Fruit fly (Drosophila melanogaster): ENCODE measurements around the gene p.

The p gene

DNA sequence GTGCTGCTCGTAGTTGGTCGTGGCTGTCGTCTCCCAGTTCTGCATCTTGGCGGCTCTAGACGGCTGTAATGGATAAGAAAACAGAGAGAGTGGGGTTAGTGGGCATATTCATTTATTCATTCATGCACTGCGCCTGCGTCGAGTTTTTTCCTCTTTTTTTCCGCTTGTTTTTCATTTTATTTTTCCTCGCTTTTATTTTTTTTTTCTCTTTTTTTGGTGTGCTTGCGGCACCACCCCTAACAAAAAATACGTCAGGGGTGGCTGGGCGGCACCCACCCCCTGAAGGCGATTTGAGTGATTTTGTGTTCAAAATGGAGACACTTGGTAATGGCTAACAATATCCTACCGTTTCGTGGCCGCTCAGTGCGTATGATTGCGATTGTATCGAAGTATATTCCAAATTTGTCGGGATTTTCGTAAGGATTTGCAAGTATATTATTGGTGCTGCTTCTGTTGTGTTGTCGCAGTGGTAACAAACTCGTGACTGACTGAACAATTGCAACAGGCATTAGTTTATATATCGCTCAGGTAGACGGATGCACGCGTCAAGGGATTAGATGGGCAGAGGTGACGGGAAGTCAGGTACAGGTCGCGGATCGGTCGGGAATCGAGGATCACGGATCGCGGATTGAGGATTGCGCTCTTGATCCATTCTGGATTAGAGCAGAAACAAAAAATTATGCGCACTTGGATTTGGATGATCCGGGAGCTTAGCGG lies 23.8 kb upstream of the p start (continued):
- TF ChIP-seq Trl (optimal IDR thresholded peaks at IDR 0.05), result no peak
- TF ChIP-seq Trl (GFP tag; optimal IDR thresholded peaks at IDR 0.05), result no peak
- TF ChIP-seq CG31224 (GFP tag; IDR thresholded peaks at IDR 0.05), result no peak
- TF ChIP-seq CG9609 (GFP tag; optimal IDR thresholded peaks at IDR 0.05), result no peak
- no peak for TF ChIP-seq CG15601 (tag; optimal IDR thresholded peaks at IDR 0.05)
- TF ChIP-seq CG14860 (GFP tag; IDR thresholded peaks at IDR 0.05; ENCODE audit: partially characterized antibody), result no peak
- no peak for TF ChIP-seq eyg (GFP tag; optimal IDR thresholded peaks at IDR 0.05)
- TF ChIP-seq CG12659 (GFP tag; optimal IDR thresholded peaks at IDR 0.05), result no peak
- no peak for TF ChIP-seq PHDP (tag; optimal IDR thresholded peaks at IDR 0.05)
- TF ChIP-seq CG31365 (tag; optimal IDR thresholded peaks at IDR 0.05), result no peak
- no peak for TF ChIP-seq br (optimal IDR thresholded peaks at IDR 0.05)
- no peak for TF ChIP-seq CG3065 (GFP tag; optimal IDR thresholded peaks at IDR 0.05)
- no peak for TF ChIP-seq Chrac-16 (GFP tag; optimal IDR thresholded peaks at IDR 0.05)
- no peak for TF ChIP-seq CG18011 (GFP tag; optimal IDR thresholded peaks at IDR 0.05)
- TF ChIP-seq CG14965 (GFP tag; optimal IDR thresholded peaks at IDR 0.05; ENCODE audit: borderline replicate concordance), result no peak
- TF ChIP-seq cas (GFP tag; IDR thresholded peaks at IDR 0.05), result no peak
- no peak for TF ChIP-seq Awh (GFP tag; IDR thresholded peaks at IDR 0.05)
- TF ChIP-seq h (optimal IDR thresholded peaks at IDR 0.05), result no peak
- no peak for TF ChIP-seq rib (GFP tag; IDR thresholded peaks at IDR 0.05)
- no peak for TF ChIP-seq CG10366 (GFP tag; IDR thresholded peaks at IDR 0.05)
- TF ChIP-seq run (tag; optimal IDR thresholded peaks at IDR 0.05), result no peak
- TF ChIP-seq amos (GFP tag; IDR thresholded peaks at IDR 0.05; ENCODE audit: partially characterized antibody), result no peak
- TF ChIP-seq CrebB (tag; optimal IDR thresholded peaks at IDR 0.05), result peak; percentile 74
- TF ChIP-seq Lim3 (GFP tag; IDR thresholded peaks at IDR 0.05), result no peak
- no peak for TF ChIP-seq CG11085 (GFP tag; IDR thresholded peaks at IDR 0.05)
- TF ChIP-seq sens (GFP tag), result no peak
- no peak for TF ChIP-seq en (GFP tag; optimal IDR thresholded peaks at IDR 0.05)
- no peak for TF ChIP-seq CG4707 (GFP tag; optimal IDR thresholded peaks at IDR 0.05)
- TF ChIP-seq scrt (GFP tag; optimal IDR thresholded peaks at IDR 0.05), result peak; percentile 37
- no peak for TF ChIP-seq dmrt99B (tag; optimal IDR thresholded peaks at IDR 0.05)
- no peak for TF ChIP-seq CG34422 (GFP tag; IDR thresholded peaks at IDR 0.05)
- no peak for TF ChIP-seq exex (tag; optimal IDR thresholded peaks at IDR 0.05)
- TF ChIP-seq ftz-f1 (GFP tag; optimal IDR thresholded peaks at IDR 0.05), result no peak
- no peak for TF ChIP-seq wek (GFP tag; optimal IDR thresholded peaks at IDR 0.05)
- TF ChIP-seq Med (GFP tag), result no peak
- TF ChIP-seq Drgx (GFP tag; IDR thresholded peaks at IDR 0.05), result peak; percentile 94
- no peak for TF ChIP-seq Mes4 (GFP tag; optimal IDR thresholded peaks at IDR 0.05)
- TF ChIP-seq CG32772 (GFP tag; IDR thresholded peaks at IDR 0.05), result no peak
- no peak for TF ChIP-seq CG1529 (GFP tag; optimal IDR thresholded peaks at IDR 0.05)
- TF ChIP-seq ind (GFP tag; optimal IDR thresholded peaks at IDR 0.05), result no peak
- TF ChIP-seq CG6765 (GFP tag; optimal IDR thresholded peaks at IDR 0.05), result peak; percentile 89
- peak; percentile 56 for TF ChIP-seq lab (GFP tag; optimal IDR thresholded peaks at IDR 0.05)
- TF ChIP-seq phol (tag; optimal IDR thresholded peaks at IDR 0.05), result no peak
- TF ChIP-seq Poxn (GFP tag; IDR thresholded peaks at IDR 0.05), result no peak
- TF ChIP-seq Dref (GFP tag; IDR thresholded peaks at IDR 0.05), result no peak
- TF ChIP-seq hkb (optimal IDR thresholded peaks at IDR 0.05), result no peak
- TF ChIP-seq hkb (GFP tag; IDR thresholded peaks at IDR 0.05), result no peak
- no peak for TF ChIP-seq fd96Cb (tag; optimal IDR thresholded peaks at IDR 0.05)
- TF ChIP-seq NC2β (GFP tag; optimal IDR thresholded peaks at IDR 0.05), result no peak
- no peak for TF ChIP-seq tna (GFP tag; IDR thresholded peaks at IDR 0.05; ENCODE audit: partially characterized antibody)
- no peak for TF ChIP-seq CG32767 (GFP tag; IDR thresholded peaks at IDR 0.05)
- TF ChIP-seq chm (GFP tag; IDR thresholded peaks at IDR 0.05), result peak; percentile 50; the same call in 1 of the 2 replicates

All from whole organism, embryonic.